Fruit fly (Drosophila melanogaster) whole organism, adult: Measurements from ENCODE around the gene CG12535.

Experiments used
- CG12768 ChIP-seq: fragments of 200-800 bp; sonication (Bioruptor generic); optimal IDR thresholded peaks from 2 replicates; lab custom pipeline; 2017; ENCODE audit warnings: missing biosample characterization, missing genetic modification characterization, mild to moderate bottlenecking, moderate library complexity, missing genetic modification reagents
- CG1620 ChIP-seq: fragments of 200-800 bp; sonication (Bioruptor generic); optimal IDR thresholded peaks from 2 replicates; lab custom pipeline; 2016; ENCODE audit warnings: missing biosample characterization, missing genetic modification characterization
- CG5204 ChIP-seq: fragments of 200-800 bp; sonication (Bioruptor generic); optimal IDR thresholded peaks from 2 replicates; lab custom pipeline; 2016; ENCODE audit warnings: missing biosample characterization, missing genetic modification characterization
- CG7101 ChIP-seq: fragments of 200-800 bp; sonication (Bioruptor generic); optimal IDR thresholded peaks from 2 replicates; lab custom pipeline; 2018; ENCODE audit warnings: missing biosample characterization, mild to moderate bottlenecking, missing genetic modification characterization, moderate library complexity
- Crg-1 ChIP-seq: fragments of 200-800 bp; sonication (Bioruptor generic); optimal IDR thresholded peaks from 2 replicates; lab custom pipeline; 2016; ENCODE audit warnings: missing biosample characterization, missing genetic modification characterization
- Mnt ChIP-seq: fragments of 200-800 bp; sonication (Bioruptor generic); optimal IDR thresholded peaks from 2 replicates; lab custom pipeline; 2016; ENCODE audit warnings: missing biosample characterization, mild to moderate bottlenecking, missing genetic modification characterization
- bab1 ChIP-seq: fragments of 200-800 bp; sonication (Bioruptor generic); optimal IDR thresholded peaks from 3 replicates; lab custom pipeline; 2019; ENCODE audit warnings: missing biosample characterization, mild to moderate bottlenecking, missing genetic modification characterization, moderate library complexity
- cic ChIP-seq: fragments of 200-800 bp; sonication (Bioruptor generic); optimal IDR thresholded peaks from 2 replicates; lab custom pipeline; 2017; ENCODE audit warnings: missing biosample characterization, mild to moderate bottlenecking, missing genetic modification characterization, moderate library complexity
- cnc ChIP-seq, 2 experiments: fragments of >200 bp; optimal IDR thresholded peaks; 2 replicates each; lab custom pipeline; 2017
- kay ChIP-seq: fragments of 200-800 bp; sonication (Bioruptor generic); peaks from one replicate; lab custom pipeline; 2016; ENCODE audit warnings: missing biosample characterization, missing genetic modification characterization, borderline replicate concordance
- tj ChIP-seq: fragments of 200-800 bp; sonication (Bioruptor generic); optimal IDR thresholded peaks from 3 replicates; lab custom pipeline; 2017; ENCODE audit warnings: missing biosample characterization, mild to moderate bottlenecking, missing genetic modification characterization, moderate library complexity

DNA sequence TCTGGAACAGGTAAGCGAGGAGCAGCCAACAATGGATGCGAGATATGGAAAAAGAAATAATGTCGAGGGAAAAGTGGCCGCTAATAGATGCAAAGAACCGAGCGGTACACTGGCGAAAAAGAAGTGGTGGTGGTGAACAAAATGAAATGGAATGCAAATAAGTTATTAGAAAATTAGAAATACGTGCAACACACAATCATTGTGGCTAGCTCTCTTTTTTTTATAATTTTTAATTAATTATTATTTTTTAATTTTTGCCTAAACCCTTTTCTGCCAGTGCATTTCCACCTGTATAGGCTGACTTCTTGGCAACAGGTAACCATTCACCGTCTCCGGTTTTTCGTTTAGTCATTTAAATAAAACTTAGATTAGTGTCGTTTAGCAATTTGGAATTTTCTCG lies 93.6 kb downstream of the CG12535 start:
- TF ChIP-seq cnc (optimal IDR thresholded peaks at IDR 0.05; lab: Kevin White, UChicago) (no peak), CG7101 (tag; lab: Kevin White, UChicago) (no peak), bab1 (GFP tag; lab: Kevin White, UChicago) (no peak), cic (no peak), Crg-1 (GFP tag; lab: Kevin White, UChicago) (no peak), kay (GFP tag; lab: Kevin White, UChicago) (no peak), Mnt (no peak), CG12768 (no peak), CG1620 (no peak), CG5204 (GFP tag; lab: Kevin White, UChicago) (no peak), tj (GFP tag; lab: Kevin White, UChicago) (no peak)
